Fruit fly (Drosophila melanogaster) whole organism, embryonic: ENCODE results near the gene InR.

ENCODE experiments used
- Atf6 ChIP-seq: fragments of 200-800 bp; sonication (Bioruptor generic); IDR thresholded peaks from 2 replicates; pipeline ENCODE4 v1.3.6; 2022; ENCODE audit warnings: missing biosample characterization, missing genetic modification characterization
- BtbVII ChIP-seq: fragments of 200-800 bp; sonication (Bioruptor generic); optimal IDR thresholded peaks from 3 replicates; lab custom pipeline; 2017; ENCODE audit warnings: missing biosample characterization, mild to moderate bottlenecking, missing genetic modification characterization
- CG10321 ChIP-seq: fragments of 200-800 bp; sonication (Bioruptor generic); IDR thresholded peaks from 2 replicates; pipeline ENCODE4 v1.3.6; 2022; ENCODE audit warnings: missing biosample characterization, missing genetic modification characterization
- CG11093 ChIP-seq: fragments of 200-800 bp; sonication (Bioruptor generic); IDR thresholded peaks from 3 replicates; pipeline ENCODE4 v1.3.6; 2022; ENCODE audit warnings: missing biosample characterization, missing genetic modification characterization
- CG12744 ChIP-seq: fragments of 200-800 bp; sonication (Bioruptor generic); optimal IDR thresholded peaks from 2 replicates; lab custom pipeline; 2016; ENCODE audit warnings: missing biosample characterization, missing genetic modification characterization
- CG13424 ChIP-seq: fragments of 200-800 bp; sonication (Bioruptor generic); optimal IDR thresholded peaks from 2 replicates; lab custom pipeline; 2019; ENCODE audit warnings: missing biosample characterization, mild to moderate bottlenecking, missing genetic modification characterization, moderate library complexity
- CG14667 ChIP-seq: fragments of 200-800 bp; sonication (Bioruptor generic); IDR thresholded peaks from 2 replicates; pipeline ENCODE4 v1.3.6; 2022; ENCODE audit warnings: missing biosample characterization, missing genetic modification characterization
- CG1603 ChIP-seq: fragments of 200-800 bp; sonication (Bioruptor generic); optimal IDR thresholded peaks from 2 replicates; lab custom pipeline; 2019; ENCODE audit warnings: missing biosample characterization, mild to moderate bottlenecking, missing genetic modification characterization, moderate library complexity
- CG17359 ChIP-seq: fragments of 200-800 bp; sonication (Bioruptor generic); optimal IDR thresholded peaks from 3 replicates; lab custom pipeline; 2018; ENCODE audit warnings: missing biosample characterization, mild to moderate bottlenecking, missing genetic modification characterization, moderate library complexity
- CG31224 ChIP-seq: fragments of 200-800 bp; sonication (Bioruptor generic); IDR thresholded peaks from 2 replicates; pipeline ENCODE4 v1.3.6; 2022; ENCODE audit warnings: missing biosample characterization, missing genetic modification characterization
- CG32532 ChIP-seq: fragments of 200-800 bp; sonication (Bioruptor generic); IDR thresholded peaks from 2 replicates; pipeline ENCODE4 v1.3.6; 2022; ENCODE audit warnings: missing biosample characterization, missing genetic modification characterization
- CG32767 ChIP-seq: fragments of 200-800 bp; sonication (Bioruptor generic); IDR thresholded peaks from 2 replicates; pipeline ENCODE4 v1.3.6; 2022; ENCODE audit warnings: missing biosample characterization, missing genetic modification characterization
- CG33557 ChIP-seq: fragments of 200-800 bp; sonication (Bioruptor generic); optimal IDR thresholded peaks from 2 replicates; lab custom pipeline; 2019; ENCODE audit warnings: missing biosample characterization, mild to moderate bottlenecking, missing genetic modification characterization, moderate library complexity
- CG4820 ChIP-seq: fragments of 200-800 bp; sonication (Bioruptor generic); optimal IDR thresholded peaks from 3 replicates; lab custom pipeline; 2016; ENCODE audit warnings: missing biosample characterization, missing genetic modification characterization
- CG6689 ChIP-seq: fragments of 200-800 bp; sonication (Bioruptor generic); IDR thresholded peaks from 2 replicates; pipeline ENCODE4 v1.3.6; 2022; ENCODE audit warnings: missing biosample characterization, missing genetic modification characterization
- CG8290 ChIP-seq, 3 experiments: fragments of 200-800 bp; sonication (Bioruptor generic); optimal IDR thresholded peaks; 2 replicates each; lab custom pipeline; 2016 to 2019; ENCODE audit warnings: missing biosample characterization in 3 of 3, missing genetic modification characterization in 3 of 3, mild to moderate bottlenecking in 2 of 3, moderate library complexity in 1 of 3
- CG8944 ChIP-seq: fragments of 200-800 bp; sonication (Bioruptor generic); optimal IDR thresholded peaks from 3 replicates; lab custom pipeline; 2016; ENCODE audit warnings: missing biosample characterization, missing genetic modification characterization
- CG9797 ChIP-seq: fragments of 200-800 bp; sonication (Bioruptor generic); optimal IDR thresholded peaks from 3 replicates; lab custom pipeline; 2018; ENCODE audit warnings: missing biosample characterization, mild to moderate bottlenecking, missing genetic modification characterization
- CG9932 ChIP-seq: fragments of 200-800 bp; sonication (Bioruptor generic); IDR thresholded peaks from 2 replicates; pipeline ENCODE4 v1.3.6; 2022; ENCODE audit warnings: missing biosample characterization, missing genetic modification characterization
- D19A ChIP-seq: fragments of 200-800 bp; optimal IDR thresholded peaks from 3 replicates; lab custom pipeline; 2019; ENCODE audit warnings: missing biosample characterization, mild to moderate bottlenecking, missing genetic modification characterization, moderate library complexity
- Doc2 ChIP-seq: fragments of 200-800 bp; sonication (Bioruptor generic); IDR thresholded peaks from 2 replicates; pipeline ENCODE4 v1.3.6; 2022; ENCODE audit warnings: missing biosample characterization, missing genetic modification characterization
- Dp ChIP-seq: fragments of 200-800 bp; sonication (Bioruptor generic); optimal IDR thresholded peaks from 2 replicates; lab custom pipeline; 2018; ENCODE audit warnings: missing biosample characterization, mild to moderate bottlenecking, missing genetic modification characterization, moderate library complexity
- Drgx ChIP-seq: fragments of 200-800 bp; sonication (Bioruptor generic); IDR thresholded peaks from 2 replicates; pipeline ENCODE4 v1.3.6; 2022; ENCODE audit warnings: missing biosample characterization, missing genetic modification characterization
- ERR ChIP-seq: fragments of 200-800 bp; sonication (Bioruptor generic); optimal IDR thresholded peaks from 2 replicates; lab custom pipeline; 2016; ENCODE audit warnings: missing biosample characterization, missing genetic modification characterization
- Eip74EF ChIP-seq, 2 experiments: fragments of 200-800 bp in 1 of 2; fragments of >200 bp in 1 of 2; sonication (Bioruptor generic) in 1 of 2; optimal IDR thresholded peaks; 2 replicates each; lab custom pipeline; 2017 to 2019; ENCODE audit warnings: missing biosample characterization in 2 of 2, missing genetic modification characterization in 2 of 2, mild to moderate bottlenecking in 1 of 2, moderate library complexity in 1 of 2
- Fer3 ChIP-seq: fragments of 200-800 bp; sonication (Bioruptor generic); optimal IDR thresholded peaks from 2 replicates; lab custom pipeline; 2018; ENCODE audit warnings: missing biosample characterization, mild to moderate bottlenecking, missing genetic modification characterization, moderate library complexity
- HLH4C ChIP-seq: fragments of 200-800 bp; sonication (Bioruptor generic); IDR thresholded peaks from 3 replicates; pipeline ENCODE4 v1.3.6; 2022; ENCODE audit warnings: missing biosample characterization, missing genetic modification characterization; ENCODE audit not compliant: partially characterized antibody
- Hr39 ChIP-seq: fragments of >200 bp; optimal IDR thresholded peaks from 2 replicates; lab custom pipeline; 2017
- Lhr ChIP-seq: fragments of 200-800 bp; sonication (Bioruptor generic); optimal IDR thresholded peaks from 3 replicates; lab custom pipeline; 2017; ENCODE audit warnings: mild to moderate bottlenecking, missing biosample characterization, missing genetic modification reagents, missing genetic modification characterization
- MESR4 ChIP-seq: fragments of 200-800 bp; sonication (Bioruptor generic); optimal IDR thresholded peaks from 2 replicates; lab custom pipeline; 2018; ENCODE audit warnings: missing biosample characterization, mild to moderate bottlenecking, missing genetic modification characterization, moderate library complexity
- Poxn ChIP-seq: fragments of 200-800 bp; sonication (Bioruptor generic); IDR thresholded peaks from 2 replicates; pipeline ENCODE4 v1.3.6; 2022; ENCODE audit warnings: missing biosample characterization, missing genetic modification characterization
- aop ChIP-seq: fragments of 200-800 bp; sonication (Bioruptor generic); IDR thresholded peaks from 2 replicates; pipeline ENCODE4 v1.3.6; 2022; ENCODE audit warnings: missing biosample characterization, missing genetic modification characterization
- caup ChIP-seq: fragments of 200-800 bp; sonication (Bioruptor generic); optimal IDR thresholded peaks from 3 replicates; lab custom pipeline; 2017; ENCODE audit warnings: missing biosample characterization, mild to moderate bottlenecking, missing genetic modification characterization, moderate library complexity; ENCODE audit not compliant: severe bottlenecking
- dmrt11E ChIP-seq: fragments of 200-800 bp; sonication (Bioruptor generic); optimal IDR thresholded peaks from 3 replicates; lab custom pipeline; 2018; ENCODE audit warnings: missing biosample characterization, mild to moderate bottlenecking, missing genetic modification characterization, moderate library complexity
- esg ChIP-seq: fragments of 200-800 bp; sonication (Bioruptor generic); conservative IDR thresholded peaks from 2 replicates; pipeline ENCODE4 v1.3.6; 2022; ENCODE audit warnings: missing biosample characterization, missing genetic modification characterization
- eve ChIP-seq, 2 experiments: fragments of >200 bp; optimal IDR thresholded peaks; 2 replicates each; lab custom pipeline; 2017; ENCODE audit warnings: missing biosample characterization in 2 of 2, missing genetic modification characterization in 2 of 2
- exex ChIP-seq: fragments of 200-800 bp; sonication (Bioruptor generic); optimal IDR thresholded peaks from 4 replicates; lab custom pipeline; 2018; ENCODE audit warnings: missing biosample characterization, mild to moderate bottlenecking, missing genetic modification characterization, moderate library complexity
- gsb-n ChIP-seq: fragments of 200-800 bp; sonication (Bioruptor generic); optimal IDR thresholded peaks from 3 replicates; lab custom pipeline; 2018; ENCODE audit warnings: missing biosample characterization, mild to moderate bottlenecking, missing genetic modification characterization
- mld ChIP-seq: fragments of 200-800 bp; sonication (Bioruptor generic); IDR thresholded peaks from 3 replicates; pipeline ENCODE4 v1.3.6; 2022; ENCODE audit warnings: missing biosample characterization, missing genetic modification characterization; ENCODE audit not compliant: partially characterized antibody
- nerfin-1 ChIP-seq: fragments of 200-800 bp; sonication (Bioruptor generic); optimal IDR thresholded peaks from 3 replicates; lab custom pipeline; 2019; ENCODE audit warnings: missing biosample characterization, mild to moderate bottlenecking, missing genetic modification characterization, moderate library complexity
- phol ChIP-seq: fragments of 200-800 bp; sonication (Bioruptor generic); optimal IDR thresholded peaks from 3 replicates; lab custom pipeline; 2018; ENCODE audit warnings: missing biosample characterization, mild to moderate bottlenecking, missing genetic modification characterization, moderate library complexity
- sens ChIP-seq: fragments of 200-800 bp; sonication (Bioruptor generic); peaks from one replicate; lab custom pipeline; 2016; ENCODE audit warnings: missing biosample characterization, missing genetic modification characterization
- slou ChIP-seq: fragments of 200-800 bp; sonication (Bioruptor generic); optimal IDR thresholded peaks from 3 replicates; lab custom pipeline; 2016; ENCODE audit warnings: missing biosample characterization, missing genetic modification characterization
- stc ChIP-seq: fragments of 200-800 bp; sonication (Bioruptor generic); IDR thresholded peaks from 2 replicates; pipeline ENCODE4 v1.3.6; 2022; ENCODE audit warnings: missing biosample characterization, missing genetic modification characterization
- toy ChIP-seq: fragments of 200-800 bp; sonication (Bioruptor generic); IDR thresholded peaks from 2 replicates; pipeline ENCODE4 v1.3.6; 2022; ENCODE audit warnings: missing biosample characterization, missing genetic modification characterization
- trh ChIP-seq: fragments of 200-800 bp; sonication (Bioruptor generic); optimal IDR thresholded peaks from 2 replicates; lab custom pipeline; 2016; ENCODE audit warnings: missing biosample characterization, missing genetic modification characterization
- ttk ChIP-seq: fragments of 200-800 bp; sonication (Bioruptor generic); IDR thresholded peaks from 2 replicates; pipeline ENCODE4 v2.1.2; 2022; ENCODE audit warnings: missing biosample characterization, missing genetic modification characterization
- wor ChIP-seq: fragments of 200-800 bp; sonication (Bioruptor generic); IDR thresholded peaks from 2 replicates; pipeline ENCODE4 v1.3.6; 2022; ENCODE audit warnings: missing biosample characterization, missing genetic modification characterization

InR gene

dm6 chr3R:21586351-21586750, 32.8 kb downstream of the InR start (continued):
- TF ChIP-seq sens (GFP tag; lab: Kevin White, UChicago) = peak; percentile 75
- TF ChIP-seq CG11093 = no peak
- TF ChIP-seq aop (GFP tag; lab: Robert Waterston, UW) = no peak
- peak; percentile 12 for TF ChIP-seq BtbVII (GFP tag; lab: Kevin White, UChicago)
- TF ChIP-seq CG8290 (GFP tag; optimal IDR thresholded peaks at IDR 0.05; lab: Kevin White, UChicago) = no peak
- peak in 1 of 2 experiments; percentile 29 for TF ChIP-seq CG8290 (tag; optimal IDR thresholded peaks at IDR 0.05; lab: Kevin White, UChicago)
- peak; percentile 43; the same call in 1 of the 2 replicates for TF ChIP-seq Atf6 (GFP tag; lab: Robert Waterston, UW)
- no peak for TF ChIP-seq caup
- peak in 1 of 2 experiments; percentile 44 for TF ChIP-seq Eip74EF (GFP tag; optimal IDR thresholded peaks at IDR 0.05; lab: Kevin White, UChicago)
- TF ChIP-seq, all 482 proteins: peak for 16

DNA sequence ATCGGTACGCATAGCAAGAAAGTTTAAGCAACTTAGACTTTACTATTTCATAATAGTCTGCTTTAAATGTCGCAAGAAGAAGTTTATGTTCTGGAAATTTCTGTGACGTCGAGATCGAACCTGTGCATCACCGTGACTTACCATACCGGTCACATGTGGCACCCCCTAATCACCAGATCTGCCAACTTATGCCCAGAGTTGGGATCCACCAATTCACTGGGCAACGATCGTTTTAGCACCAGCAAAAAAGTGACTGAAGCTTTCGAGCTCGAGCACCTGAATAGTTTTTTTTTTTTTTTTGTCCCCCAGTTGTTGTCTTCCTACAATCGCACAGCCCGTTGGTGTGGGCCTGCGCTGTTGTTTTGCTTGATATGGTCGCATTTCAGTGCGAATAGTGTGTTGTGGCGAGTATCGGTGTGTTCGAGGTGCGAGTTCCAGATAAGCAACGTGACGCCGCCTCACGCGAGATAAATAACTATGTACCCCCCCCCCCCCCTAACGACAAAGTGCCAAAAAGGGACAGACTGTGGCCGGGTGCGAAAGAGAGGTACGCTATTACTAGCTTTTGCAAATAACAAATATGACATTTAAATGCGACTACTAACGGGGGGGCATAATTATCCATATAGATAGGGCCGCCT, 34.7 kb downstream of the InR start:
- peak; percentile 25; the same call in 1 of the 2 replicates for TF ChIP-seq CG9932 (GFP tag; lab: Robert Waterston, UW)
- TF ChIP-seq dmrt11E (tag; lab: Kevin White, UChicago) = no peak
- TF ChIP-seq caup = peak; percentile 25
- TF ChIP-seq Drgx (GFP tag; lab: Robert Waterston, UW) = no peak
- TF ChIP-seq trh (GFP tag; lab: Kevin White, UChicago) = no peak
- no peak for TF ChIP-seq toy
- TF ChIP-seq phol = no peak
- TF ChIP-seq ttk (GFP tag; lab: Robert Waterston, UW) = no peak
- no peak for TF ChIP-seq CG8944 (GFP tag; lab: Kevin White, UChicago)
- TF ChIP-seq CG13424 = no peak
- TF ChIP-seq CG10321 = peak; percentile 45; the same call in 1 of the 2 replicates
- TF ChIP-seq esg (GFP tag; lab: Robert Waterston, UW) = no peak
- no peak for TF ChIP-seq ERR
- TF ChIP-seq CG32532 (GFP tag; lab: Robert Waterston, UW) = 0 out of 2 replicates have a peak, but pooled peaks have one; percentile 31
- TF ChIP-seq CG33557 (GFP tag; lab: Kevin White, UChicago) = no peak
- no peak for TF ChIP-seq CG9797
- peak; percentile 8; the same call in 1 of the 2 replicates for TF ChIP-seq CG31224 (GFP tag; lab: Robert Waterston, UW)
- no peak for TF ChIP-seq wor (GFP tag; lab: Robert Waterston, UW)
- no peak for TF ChIP-seq Poxn (GFP tag; lab: Robert Waterston, UW)
- TF ChIP-seq CG17359 (tag; lab: Kevin White, UChicago) = no peak
- no peak for TF ChIP-seq slou (GFP tag; lab: Kevin White, UChicago)
- TF ChIP-seq nerfin-1 (tag; lab: Kevin White, UChicago) = no peak
- TF ChIP-seq CG32767 = no peak
- no peak for TF ChIP-seq D19A (tag; lab: Kevin White, UChicago)
- TF ChIP-seq exex (tag; lab: Kevin White, UChicago) = peak; percentile 67
- no peak for TF ChIP-seq mld (GFP tag; lab: Robert Waterston, UW)
- no peak for TF ChIP-seq MESR4
- no peak for TF ChIP-seq Dp (GFP tag; lab: Kevin White, UChicago)
- TF ChIP-seq Lhr = no peak
- no peak for TF ChIP-seq HLH4C (GFP tag; lab: Robert Waterston, UW)
- TF ChIP-seq CG4820 (GFP tag; lab: Kevin White, UChicago) = no peak
- TF ChIP-seq CG1603 (tag; lab: Kevin White, UChicago) = no peak
- no peak for TF ChIP-seq CG12744
- no peak for TF ChIP-seq Fer3
- no peak for TF ChIP-seq CG6689 (GFP tag; lab: Robert Waterston, UW)
- TF ChIP-seq stc (GFP tag; lab: Robert Waterston, UW) = no peak
- TF ChIP-seq CG14667 = no peak
- no peak for TF ChIP-seq gsb-n (tag; lab: Kevin White, UChicago)
- no peak for TF ChIP-seq Doc2 (GFP tag; lab: Robert Waterston, UW)
- TF ChIP-seq eve (GFP tag; optimal IDR thresholded peaks at IDR 0.05; lab: Kevin White, UChicago) = no peak
- TF ChIP-seq Hr39 = no peak
